Worm (Caenorhabditis elegans) whole organism, L3 larva: ENCODE data around the gene F47B8.2.
"Not testable (repeated sequence)": the region's sequence is repeated elsewhere in the genome, so short reads cannot be mapped to it uniquely, and the experiment has no call there.

Experiments
- R02D3.7 ChIP-seq: fragments of 150-350 bp; optimal IDR thresholded peaks from 2 replicates; lab custom pipeline; 2014; ENCODE audit warnings: missing biosample characterization, missing genetic modification characterization
- ZK546.5 ChIP-seq: sonication (generic microtip); optimal IDR thresholded peaks from 2 replicates; lab custom pipeline; 2017; ENCODE audit warnings: missing biosample characterization, missing genetic modification characterization
- ceh-16 ChIP-seq: sonication (generic microtip); optimal IDR thresholded peaks from 2 replicates; lab custom pipeline; 2017; ENCODE audit warnings: missing biosample characterization, missing genetic modification characterization
- ceh-28 ChIP-seq: fragments of 150-350 bp; optimal IDR thresholded peaks from 2 replicates; lab custom pipeline; 2014; ENCODE audit warnings: missing biosample characterization, missing genetic modification reagents, missing genetic modification characterization
- ceh-9 ChIP-seq: sonication (generic microtip); optimal IDR thresholded peaks from 2 replicates; lab custom pipeline; 2018; ENCODE audit warnings: missing biosample characterization, missing genetic modification characterization
- daf-12 ChIP-seq: fragments of 150-350 bp; optimal IDR thresholded peaks from 2 replicates; lab custom pipeline; 2014; ENCODE audit warnings: missing biosample characterization, missing genetic modification reagents, missing genetic modification characterization
- egl-5 ChIP-seq: fragments of 150-350 bp; optimal IDR thresholded peaks from 2 replicates; lab custom pipeline; 2017; ENCODE audit warnings: missing biosample characterization, missing genetic modification reagents, missing genetic modification characterization, inconsistent platforms
- elt-1 ChIP-seq: fragments of 150-350 bp; optimal IDR thresholded peaks from 2 replicates; lab custom pipeline; 2014; ENCODE audit warnings: missing biosample characterization, missing genetic modification characterization
- elt-2 ChIP-seq: sonication (generic microtip); optimal IDR thresholded peaks from 2 replicates; lab custom pipeline; 2016; ENCODE audit warnings: missing genetic modification reagents, mild to moderate bottlenecking, missing genetic modification characterization, missing compliant biosample characterization
- fkh-10 ChIP-seq: sonication (generic microtip); optimal IDR thresholded peaks from 2 replicates; lab custom pipeline; 2017; ENCODE audit warnings: missing biosample characterization, missing genetic modification reagents, missing genetic modification characterization
- fkh-2 ChIP-seq: fragments of 150-350 bp; optimal IDR thresholded peaks from 2 replicates; lab custom pipeline; 2014; ENCODE audit warnings: missing biosample characterization, missing genetic modification reagents, missing genetic modification characterization
- jun-1 ChIP-seq: fragments of 150-350 bp; optimal IDR thresholded peaks from 2 replicates; lab custom pipeline; 2014; ENCODE audit warnings: missing biosample characterization, missing genetic modification reagents, missing genetic modification characterization
- lin-15B ChIP-seq: fragments of 150-350 bp; optimal IDR thresholded peaks from 2 replicates; lab custom pipeline; 2014; ENCODE audit warnings: missing biosample characterization, missing genetic modification characterization
- lin-39 ChIP-seq: fragments of 150-350 bp; optimal IDR thresholded peaks from 2 replicates; lab custom pipeline; 2018; ENCODE audit warnings: missing biosample characterization, missing genetic modification reagents, missing genetic modification characterization
- lsy-12 ChIP-seq: sonication (generic microtip); optimal IDR thresholded peaks from 2 replicates; lab custom pipeline; 2016; ENCODE audit warnings: mild to moderate bottlenecking, missing genetic modification characterization, missing compliant biosample characterization
- mml-1 ChIP-seq: fragments of 150-350 bp; sonication (generic microtip); optimal IDR thresholded peaks from 3 replicates; lab custom pipeline; 2014; ENCODE audit warnings: missing biosample characterization, missing genetic modification characterization
- nfya-1 ChIP-seq: sonication (generic microtip); optimal IDR thresholded peaks from 2 replicates; lab custom pipeline; 2017; ENCODE audit warnings: missing genetic modification characterization, mild to moderate bottlenecking, missing compliant biosample characterization, antibody characterized with exemption, moderate library complexity; ENCODE audit not compliant: insufficient read depth
- nhr-11 ChIP-seq: fragments of 150-350 bp; optimal IDR thresholded peaks from 2 replicates; lab custom pipeline; 2014; ENCODE audit warnings: missing biosample characterization, missing genetic modification characterization
- nhr-12 ChIP-seq: fragments of 150-350 bp; optimal IDR thresholded peaks from 2 replicates; lab custom pipeline; 2014; ENCODE audit warnings: missing biosample characterization, missing genetic modification characterization
- nhr-23 ChIP-seq: fragments of 150-350 bp; optimal IDR thresholded peaks from 2 replicates; lab custom pipeline; 2014; ENCODE audit warnings: missing biosample characterization, missing genetic modification reagents, missing genetic modification characterization
- nhr-237 ChIP-seq: fragments of 150-350 bp; optimal IDR thresholded peaks from 2 replicates; lab custom pipeline; 2014; ENCODE audit warnings: missing biosample characterization, missing genetic modification characterization
- nhr-25 ChIP-seq: sonication (generic microtip); optimal IDR thresholded peaks from 2 replicates; lab custom pipeline; 2017; ENCODE audit warnings: missing biosample characterization, missing genetic modification characterization
- nhr-43 ChIP-seq: sonication (generic microtip); optimal IDR thresholded peaks from 2 replicates; lab custom pipeline; 2016; ENCODE audit warnings: mild to moderate bottlenecking, missing genetic modification characterization, missing compliant biosample characterization; ENCODE audit not compliant: poor library complexity, severe bottlenecking
- nhr-76 ChIP-seq: fragments of 150-350 bp; sonication (generic microtip); optimal IDR thresholded peaks from 5 replicates; lab custom pipeline; 2014; ENCODE audit warnings: missing biosample characterization, missing genetic modification characterization
- pha-4 ChIP-seq: fragments of 150-350 bp; optimal IDR thresholded peaks from 2 replicates; lab custom pipeline; 2014; ENCODE audit warnings: missing biosample characterization, missing genetic modification reagents, missing genetic modification characterization
- pqm-1 ChIP-seq: fragments of 150-350 bp; optimal IDR thresholded peaks from 2 replicates; lab custom pipeline; 2017; ENCODE audit warnings: missing biosample characterization, missing genetic modification characterization, inconsistent platforms
- skn-1 ChIP-seq: fragments of 150-350 bp; optimal IDR thresholded peaks from 2 replicates; lab custom pipeline; 2014; ENCODE audit warnings: missing biosample characterization, missing genetic modification characterization
- snpc-4 ChIP-seq: fragments of 150-350 bp; optimal IDR thresholded peaks from 2 replicates; lab custom pipeline; 2014; ENCODE audit warnings: missing biosample characterization, missing genetic modification characterization
- unc-39 ChIP-seq: sonication (generic microtip); optimal IDR thresholded peaks from 4 replicates; lab custom pipeline; 2017; ENCODE audit warnings: missing biosample characterization, missing genetic modification characterization
- zag-1 ChIP-seq: fragments of 150-350 bp; optimal IDR thresholded peaks from 2 replicates; lab custom pipeline; 2014; ENCODE audit warnings: missing biosample characterization, missing genetic modification characterization
- ztf-11 ChIP-seq: fragments of 150-350 bp; optimal IDR thresholded peaks from 2 replicates; lab custom pipeline; 2014; ENCODE audit warnings: missing biosample characterization, missing genetic modification characterization
- ztf-4 ChIP-seq: fragments of 150-350 bp; optimal IDR thresholded peaks from 2 replicates; lab custom pipeline; 2014; ENCODE audit warnings: missing biosample characterization, missing genetic modification characterization

Gene F47B8.2

DNA sequence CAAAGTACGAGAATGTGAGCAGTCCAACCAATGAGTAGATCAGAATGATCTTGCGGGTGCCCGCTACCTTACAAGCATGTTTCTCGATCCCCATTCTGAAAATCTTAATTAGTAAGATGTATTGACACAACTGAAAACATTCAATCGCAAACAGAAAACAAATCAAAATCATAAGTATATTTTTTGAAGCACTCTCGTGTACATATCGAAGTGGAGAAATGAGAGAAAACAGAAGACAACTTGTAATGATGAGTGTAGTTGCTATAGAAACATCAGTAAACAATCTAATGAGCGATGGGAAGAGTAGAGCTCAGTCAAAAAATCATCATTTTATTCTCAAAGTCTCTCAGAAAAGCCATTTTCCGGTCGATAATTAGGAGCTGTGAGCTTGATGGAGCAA, 3.7 kb downstream of the F47B8.2 start, which contains the start of gene F14D7.8:
Gene F14D7.8 (minus strand): TSS at position 101 of the 400 bp plus-strand sequence.
- no peak for TF ChIP-seq ztf-4
- TF ChIP-seq nfya-1 (tag; lab: Kevin White, UChicago), result no peak

DNA sequence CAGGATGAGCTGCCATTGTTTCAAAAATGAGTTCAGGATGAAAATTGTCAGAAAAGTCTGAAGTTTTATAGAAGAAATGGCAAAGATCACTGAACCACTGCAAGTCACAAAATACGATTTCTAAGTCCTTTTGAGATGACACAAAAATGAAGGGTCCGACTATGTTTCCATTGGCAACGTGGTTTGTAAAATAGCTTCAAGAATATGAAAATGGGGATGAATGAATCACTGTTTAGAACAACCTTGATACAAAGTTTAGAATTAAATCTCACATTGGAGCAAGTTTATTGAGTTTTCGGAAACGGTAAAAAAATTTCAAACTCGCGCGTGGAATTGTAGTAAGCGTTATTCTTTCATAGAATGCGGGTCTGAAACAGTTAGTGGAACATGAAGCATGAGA, 5.3 kb downstream of the F47B8.2 start, which contains the start of gene ddn-3:
Gene ddn-3 (minus strand): TSS at position 101 of the 400 bp plus-strand sequence.
- TF ChIP-seq R02D3.7 (tag; lab: Kevin White, UChicago) (no peak), nhr-76 (tag; lab: Kevin White, UChicago) (no peak), fkh-2 (tag; lab: Kevin White, UChicago) (no peak), lsy-12 (tag; lab: Kevin White, UChicago) (no peak), ceh-9 (no peak), ceh-16 (tag; lab: Kevin White, UChicago) (no peak), jun-1 (tag; lab: Kevin White, UChicago) (no peak), nhr-11 (tag; lab: Kevin White, UChicago) (no peak), nhr-43 (tag; lab: Kevin White, UChicago) (no peak), nhr-237 (tag; lab: Kevin White, UChicago) (no peak), lin-39 (tag; lab: Kevin White, UChicago) (no peak), skn-1 (tag; lab: Kevin White, UChicago) (no peak), ZK546.5 (no peak), nhr-12 (tag; lab: Kevin White, UChicago) (no peak), egl-5 (tag; lab: Kevin White, UChicago) (no peak), pha-4 (tag; lab: Kevin White, UChicago) (no peak), nhr-25 (tag; lab: Kevin White, UChicago) (no peak), daf-12 (no peak)

DNA sequence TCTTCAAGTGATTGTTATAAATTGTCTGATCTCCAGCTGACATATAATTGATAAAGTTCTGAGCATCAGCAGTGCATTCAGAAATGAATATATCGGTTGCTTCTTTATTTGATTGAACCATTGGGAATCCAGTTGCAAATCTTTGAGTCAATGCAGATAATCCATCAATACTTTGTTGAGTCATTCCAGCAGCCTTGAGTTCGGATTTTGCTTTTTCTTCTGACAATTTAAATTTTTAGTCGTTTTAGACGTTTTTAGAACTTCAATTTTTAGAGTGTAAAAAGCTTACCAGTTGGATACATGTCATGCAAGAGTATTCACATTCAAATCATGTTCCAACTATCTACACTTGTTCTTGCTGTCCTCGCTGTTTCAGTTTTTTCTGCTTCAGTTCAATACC, 6.8 kb downstream of the F47B8.2 start, which contains the start of gene F14D7.14:
Gene F14D7.14 (plus strand): TSS at position 301 of the 400 bp plus-strand sequence.
- TF ChIP-seq lin-15B (tag; lab: Kevin White, UChicago); ztf-11 (tag; lab: Kevin White, UChicago); ceh-9: not testable (repeated sequence)
- TF ChIP-seq, all 47 proteins: peak for 0; not testable (repeated sequence) for 47

DNA sequence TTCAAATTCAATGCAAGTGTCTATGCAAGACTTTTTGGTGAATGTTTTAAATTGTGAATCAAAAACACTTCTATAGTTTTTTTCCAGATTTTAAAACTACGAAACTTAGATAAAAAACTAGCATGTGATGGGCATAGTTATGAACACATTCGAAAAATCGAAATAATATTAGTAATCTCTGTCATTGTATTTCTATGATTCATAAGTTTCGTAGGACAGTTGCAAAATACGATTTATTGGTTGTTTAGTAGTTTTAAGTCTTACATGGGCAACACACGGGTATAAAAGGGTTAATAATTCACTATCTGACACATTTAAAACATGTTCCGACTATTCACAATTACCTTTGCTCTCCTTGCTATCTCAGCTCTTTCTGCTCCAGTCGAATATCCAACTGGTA, 8.3 kb downstream of the F47B8.2 start, which contains the start of gene spig-5:
Gene spig-5 (plus strand): TSS at position 301 of the 400 bp plus-strand sequence.
- not testable (repeated sequence) for TF ChIP-seq ZK546.5; ceh-28 (tag; lab: Kevin White, UChicago); unc-39 (tag; lab: Kevin White, UChicago)

DNA sequence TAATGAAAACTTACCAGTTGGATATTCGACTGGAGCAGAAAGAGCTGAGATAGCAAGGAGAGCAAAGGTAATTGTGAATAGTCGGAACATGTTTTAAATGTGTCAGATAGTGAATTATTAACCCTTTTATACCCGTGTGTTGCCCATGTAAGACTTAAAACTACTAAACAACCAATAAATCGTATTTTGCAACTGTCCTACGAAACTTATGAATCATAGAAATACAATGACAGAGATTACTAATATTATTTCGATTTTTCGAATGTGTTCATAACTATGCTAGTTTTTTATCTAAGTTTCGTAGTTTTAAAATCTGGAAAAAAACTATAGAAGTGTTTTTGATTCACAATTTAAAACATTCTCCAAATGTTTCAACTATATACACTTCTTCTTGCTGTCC, 9.7 kb downstream of the F47B8.2 start, which contains the start of gene spig-4:
Gene spig-4 (minus strand): TSS at position 101 of the 400 bp plus-strand sequence.
- TF ChIP-seq elt-1, nhr-43, zag-1 (tag; lab: Kevin White, UChicago): not testable (repeated sequence)
- TF ChIP-seq, all 47 proteins: peak for 0; not testable (repeated sequence) for 47

DNA sequence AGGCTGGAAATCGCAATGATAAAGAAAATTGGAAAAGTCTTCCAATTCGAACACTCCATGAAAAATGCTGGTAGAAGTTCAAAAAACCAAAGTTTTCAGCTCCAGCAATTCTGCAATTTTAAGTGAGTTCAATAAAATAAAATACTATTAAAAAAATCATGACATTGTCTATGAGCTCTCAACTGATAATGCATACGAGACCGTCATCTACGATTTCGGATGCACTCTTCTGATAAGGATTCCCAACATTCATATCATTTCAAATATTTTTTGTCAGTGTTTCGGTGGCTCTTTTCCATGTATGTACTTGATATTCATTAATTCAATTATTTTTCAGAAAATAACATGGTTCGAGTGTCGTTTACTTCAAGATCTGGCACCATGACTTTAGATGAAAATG, 15.3 kb downstream of the F47B8.2 start, which contains the start of gene F14D7.6:
Gene F14D7.6 (plus strand): TSS at position 338 of the 400 bp plus-strand sequence.
- no peak for TF ChIP-seq nhr-76 (tag; lab: Kevin White, UChicago)
- no peak for TF ChIP-seq fkh-10 (GFP tag; lab: Kevin White, UChicago)
- no peak for TF ChIP-seq snpc-4 (tag; lab: Kevin White, UChicago)
- TF ChIP-seq nhr-23 (tag; lab: Kevin White, UChicago), result no peak
- no peak for TF ChIP-seq nhr-25 (tag; lab: Kevin White, UChicago)
- peak; percentile 33 for TF ChIP-seq pqm-1 (tag; lab: Kevin White, UChicago)
- no peak for TF ChIP-seq skn-1 (tag; lab: Kevin White, UChicago)
- TF ChIP-seq elt-2 (tag; lab: Kevin White, UChicago), result peak; percentile 59
- no peak for TF ChIP-seq mml-1 (tag; lab: Kevin White, UChicago)
